Worm (Caenorhabditis elegans) whole organism, L1 larva: ENCODE measurements around the gene bath-29.

Source experiments
- C04F5.9 ChIP-seq: sonication (generic microtip); optimal IDR thresholded peaks from 2 replicates; lab custom pipeline; 2016; ENCODE audit warnings: missing genetic modification characterization, missing compliant biosample characterization
- C16A3.4 ChIP-seq: fragments of 150-350 bp; optimal IDR thresholded peaks from 2 replicates; lab custom pipeline; 2014; ENCODE audit warnings: missing biosample characterization, missing genetic modification characterization
- aly-2 ChIP-seq: fragments of 150-350 bp; optimal IDR thresholded peaks from 2 replicates; lab custom pipeline; 2014; ENCODE audit warnings: missing biosample characterization, missing genetic modification characterization
- ceh-90 ChIP-seq: sonication (generic microtip); optimal IDR thresholded peaks from 2 replicates; lab custom pipeline; 2016; ENCODE audit warnings: missing genetic modification characterization, missing compliant biosample characterization
- efl-1 ChIP-seq, 4 experiments: fragments of 150-350 bp; optimal IDR thresholded peaks in 3 of 4; peaks in 1 of 4; 1 replicate in 1 of 4; 2 replicates in 3 of 4; lab custom pipeline; 2014; ENCODE audit warnings: missing biosample characterization in 2 of 4, missing genetic modification characterization in 2 of 4, missing genetic modification reagents in 2 of 4
- egl-27 ChIP-seq, 2 experiments: fragments of 150-350 bp in 1 of 2; sonication (generic microtip); optimal IDR thresholded peaks; 3 replicates each; lab custom pipeline; 2017 to 2018; ENCODE audit warnings: missing biosample characterization in 2 of 2, missing genetic modification characterization in 2 of 2, missing genetic modification reagents in 2 of 2
- hlh-4 ChIP-seq: sonication (generic microtip); optimal IDR thresholded peaks from 2 replicates; lab custom pipeline; 2016; ENCODE audit warnings: mild to moderate bottlenecking, missing genetic modification characterization, missing compliant biosample characterization
- jun-1 ChIP-seq: fragments of 150-350 bp; optimal IDR thresholded peaks from 2 replicates; lab custom pipeline; 2014; ENCODE audit warnings: missing biosample characterization, missing genetic modification reagents, missing genetic modification characterization
- lin-39 ChIP-seq: fragments of 150-350 bp; optimal IDR thresholded peaks from 2 replicates; lab custom pipeline; 2014; ENCODE audit warnings: missing biosample characterization, missing genetic modification reagents, missing genetic modification characterization
- mdl-1 ChIP-seq, 2 experiments: fragments of 150-350 bp; optimal IDR thresholded peaks; 2 replicates each; lab custom pipeline; 2014 to 2017; ENCODE audit warnings: missing biosample characterization in 2 of 2, missing genetic modification characterization in 2 of 2, inconsistent platforms in 1 of 2
- mef-2 ChIP-seq: fragments of 150-350 bp; optimal IDR thresholded peaks from 2 replicates; lab custom pipeline; 2014; ENCODE audit warnings: missing biosample characterization, missing genetic modification characterization
- nhr-20 ChIP-seq: sonication (generic microtip); optimal IDR thresholded peaks from 2 replicates; lab custom pipeline; 2016; ENCODE audit warnings: mild to moderate bottlenecking, missing genetic modification characterization, missing compliant biosample characterization
- nhr-47 ChIP-seq: sonication (generic microtip); optimal IDR thresholded peaks from 2 replicates; lab custom pipeline; 2016; ENCODE audit warnings: mild to moderate bottlenecking, missing genetic modification characterization, moderate library complexity, missing compliant biosample characterization
- nhr-71 ChIP-seq: sonication (generic microtip); optimal IDR thresholded peaks from 2 replicates; lab custom pipeline; 2016; ENCODE audit warnings: mild to moderate bottlenecking, missing genetic modification characterization, moderate library complexity, missing compliant biosample characterization
- nhr-77 ChIP-seq: fragments of 150-350 bp; optimal IDR thresholded peaks from 2 replicates; lab custom pipeline; 2014; ENCODE audit warnings: missing biosample characterization, missing genetic modification characterization
- nhr-90 ChIP-seq: sonication (generic microtip); optimal IDR thresholded peaks from 2 replicates; lab custom pipeline; 2016; ENCODE audit warnings: mild to moderate bottlenecking, missing genetic modification characterization, missing compliant biosample characterization; ENCODE audit not compliant: poor library complexity
- pax-3 ChIP-seq: fragments of 200-800 bp; sonication (Bioruptor generic); optimal IDR thresholded peaks from 2 replicates; lab custom pipeline; 2018; ENCODE audit warnings: mild to moderate bottlenecking, missing genetic modification characterization, moderate library complexity, missing compliant biosample characterization
- pqm-1 ChIP-seq: sonication (generic microtip); optimal IDR thresholded peaks from 3 replicates; lab custom pipeline; 2017; ENCODE audit warnings: missing biosample characterization, missing genetic modification characterization
- snu-23 ChIP-seq: sonication (generic microtip); optimal IDR thresholded peaks from 2 replicates; lab custom pipeline; 2016; ENCODE audit warnings: missing genetic modification characterization, missing compliant biosample characterization
- unc-62 ChIP-seq: fragments of 150-350 bp; optimal IDR thresholded peaks from 2 replicates; lab custom pipeline; 2014; ENCODE audit warnings: missing biosample characterization, missing genetic modification reagents, missing genetic modification characterization
- zag-1 ChIP-seq: fragments of 150-350 bp; optimal IDR thresholded peaks from 2 replicates; lab custom pipeline; 2014; ENCODE audit warnings: missing biosample characterization, missing genetic modification characterization

The bath-29 gene

ce11 chrII:3399212-3399611 lies 50.9 kb downstream of the bath-29 start, which contains the start of gene nep-9:
TSS of gene nep-9 (minus strand) at chrII:3399312.
- no peak for TF ChIP-seq snu-23 (GFP tag; lab: Kevin White, UChicago)
- TF ChIP-seq C04F5.9 (tag; lab: Kevin White, UChicago) = no peak
- TF ChIP-seq aly-2 = no peak
- no peak for TF ChIP-seq nhr-47 (tag; lab: Kevin White, UChicago)
- no peak for TF ChIP-seq nhr-71 (tag; lab: Kevin White, UChicago)
- TF ChIP-seq mef-2 = no peak
- no peak for TF ChIP-seq hlh-4 (tag; lab: Kevin White, UChicago)
- TF ChIP-seq egl-27 (tag; optimal IDR thresholded peaks at IDR 0.05; lab: Kevin White, UChicago) = no peak
- TF ChIP-seq nhr-77 (tag; lab: Kevin White, UChicago) = no peak
- no peak for TF ChIP-seq pax-3 (tag; lab: Kevin White, UChicago)
- no peak for TF ChIP-seq lin-39
- TF ChIP-seq, all 84 proteins: peak for 0

ce11 chrII:3402854-3403253 lies 54.5 kb downstream of the bath-29 start, which contains the start of gene nep-10:
TSS of gene nep-10 (minus strand) at chrII:3402954.
- TF ChIP-seq C16A3.4 (tag; lab: Kevin White, UChicago) (no peak), lin-39 (no peak), efl-1 (optimal IDR thresholded peaks at IDR 0.05; lab: Kevin White, UChicago) (no peak), efl-1 (GFP tag; optimal IDR thresholded peaks at IDR 0.05 in 1 of 2; lab: Kevin White, UChicago) (peak in 1 of 2 experiments; percentile 79)

ce11 chrII:3403535-3403934 lies 55.2 kb downstream of the bath-29 start, which contains the start of gene nep-8:
TSS of gene nep-8 (plus strand) at chrII:3403835.
- TF ChIP-seq pqm-1 = no peak
- no peak for TF ChIP-seq nhr-20
- TF ChIP-seq efl-1 (optimal IDR thresholded peaks at IDR 0.05; lab: Kevin White, UChicago) = no peak
- TF ChIP-seq efl-1 (GFP tag; optimal IDR thresholded peaks at IDR 0.05 in 1 of 2; lab: Kevin White, UChicago) = no peak
- no peak for TF ChIP-seq nhr-90 (tag; lab: Kevin White, UChicago)
- no peak for TF ChIP-seq mdl-1 (tag; optimal IDR thresholded peaks at IDR 0.05; lab: Kevin White, UChicago)
- TF ChIP-seq ceh-90 = no peak
- no peak for TF ChIP-seq zag-1
- TF ChIP-seq unc-62 = no peak
- no peak for TF ChIP-seq jun-1 (tag; lab: Kevin White, UChicago)
